Fruit fly (Drosophila melanogaster) whole organism: ENCODE data around the gene CG13484.

ENCODE experiments used
- CG8478 ChIP-seq: fragments of >200 bp; optimal IDR thresholded peaks from 2 replicates; lab custom pipeline; 2018; ENCODE audit warnings: inconsistent platforms
- Dll ChIP-seq: fragments of >200 bp; optimal IDR thresholded peaks from 2 replicates; lab custom pipeline; 2017
- EcR ChIP-seq, 2 experiments: fragments of >200 bp; optimal IDR thresholded peaks; 2 replicates each; lab custom pipeline; 2017; ENCODE audit warnings: missing biosample characterization in 2 of 2, missing genetic modification characterization in 2 of 2, missing genetic modification reagents in 2 of 2
- pan ChIP-seq: fragments of >200 bp; optimal IDR thresholded peaks from 2 replicates; lab custom pipeline; 2017
- psq ChIP-seq: fragments of >200 bp; optimal IDR thresholded peaks from 2 replicates; lab custom pipeline; 2017
- usp ChIP-seq: fragments of >200 bp; optimal IDR thresholded peaks from 2 replicates; lab custom pipeline; 2017; ENCODE audit warnings: missing biosample characterization, missing genetic modification characterization, mixed read lengths

DNA sequence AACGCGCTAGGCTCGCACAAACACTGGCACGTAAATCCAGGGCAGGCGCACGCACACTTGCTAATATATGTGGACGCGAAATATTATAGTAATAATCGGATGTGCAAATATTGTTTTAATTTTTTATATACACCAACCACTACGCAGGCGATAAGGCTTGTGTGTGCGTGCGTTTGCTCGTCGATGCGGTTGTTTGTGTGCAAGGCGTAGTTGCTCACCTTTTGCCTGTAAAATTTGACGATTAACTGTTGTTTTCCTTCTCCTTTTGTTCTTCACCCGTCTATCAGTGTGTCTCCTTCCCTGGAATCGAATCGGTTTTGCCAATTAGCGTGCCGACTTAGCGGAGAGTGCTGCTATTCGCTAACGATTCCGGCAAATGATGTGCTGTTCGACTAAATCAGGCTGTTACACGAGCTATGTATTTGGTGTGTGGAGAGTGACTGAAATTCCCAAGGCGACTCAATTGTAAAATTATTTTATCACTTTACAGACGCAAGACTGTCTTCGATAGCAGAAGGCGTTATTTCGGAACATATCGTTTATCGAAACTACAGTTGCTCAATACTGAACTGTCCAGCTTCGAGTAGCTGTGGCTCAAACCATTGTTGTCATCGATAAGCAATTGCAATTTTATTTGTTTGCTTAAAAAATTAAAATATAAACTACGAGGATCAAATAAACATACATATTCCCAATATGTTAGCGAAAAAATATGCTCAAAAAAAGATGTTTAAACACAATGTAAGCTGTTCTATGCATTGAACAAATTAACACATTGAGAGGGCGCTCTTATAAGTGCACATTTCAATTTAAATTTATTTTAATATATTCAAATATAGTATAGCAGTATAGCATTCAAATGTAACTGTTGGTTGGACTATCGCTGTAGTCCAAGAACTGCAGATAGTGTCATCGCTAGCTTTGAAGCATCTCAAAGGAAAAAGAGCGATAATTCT lies 21.4 kb downstream of the CG13484 start, which contains the start of the genes CG6650 and endos:
- no peak for TF ChIP-seq Dll (lab: Kevin White, UChicago)
- no peak for TF ChIP-seq usp (GFP tag; lab: Kevin White, UChicago)
- no peak for TF ChIP-seq EcR (GFP tag; optimal IDR thresholded peaks at IDR 0.05; lab: Kevin White, UChicago)
- TF ChIP-seq CG8478 (lab: Kevin White, UChicago), result no peak
- TF ChIP-seq pan (lab: Kevin White, UChicago), result no peak
- TF ChIP-seq psq (lab: Kevin White, UChicago), result no peak
